Fruit fly (Drosophila melanogaster): ENCODE data around the gene Rop.

The Rop gene

DNA sequence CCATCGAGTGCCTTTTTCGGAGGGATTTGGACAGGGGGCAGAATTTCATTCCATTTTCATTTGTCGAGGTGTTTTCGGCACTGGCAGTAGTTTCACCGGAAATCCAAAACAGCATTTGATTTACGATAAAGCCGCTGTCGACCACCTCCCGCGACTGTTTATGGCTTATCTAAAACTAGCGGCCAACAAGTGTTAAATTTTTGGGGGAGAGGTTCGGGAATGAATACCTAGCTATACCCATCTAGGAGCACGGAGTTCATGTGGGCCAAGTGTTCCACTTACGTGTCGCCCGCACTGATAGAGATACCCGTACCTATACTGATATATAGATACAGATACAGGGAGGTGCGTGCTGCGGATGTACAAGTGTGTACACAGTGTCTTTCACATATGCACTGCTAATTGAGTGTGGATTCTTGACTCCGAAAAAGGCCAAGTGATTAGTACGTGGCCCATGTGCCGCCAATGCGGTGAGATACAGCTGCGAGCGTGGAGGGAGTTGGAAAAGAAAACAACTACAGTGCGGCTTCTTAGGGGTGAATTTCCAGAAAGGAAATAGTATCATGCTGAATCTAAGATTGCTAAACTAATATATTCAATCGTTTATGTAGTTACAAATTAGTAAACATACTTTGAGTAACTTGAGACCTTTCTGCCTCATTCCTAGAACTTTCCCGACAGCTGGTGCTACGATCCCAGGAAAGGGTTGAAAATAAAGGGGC is 19.0 kb downstream of the Rop start (continued):
- TF ChIP-seq salm (tag; optimal IDR thresholded peaks at IDR 0.05): no peak
- TF ChIP-seq h (optimal IDR thresholded peaks at IDR 0.05): no peak
- TF ChIP-seq fru (optimal IDR thresholded peaks at IDR 0.05): no peak
- TF ChIP-seq CG18619 (GFP tag; optimal IDR thresholded peaks at IDR 0.05): no peak
- no peak for TF ChIP-seq NC2β (GFP tag; optimal IDR thresholded peaks at IDR 0.05)
- TF ChIP-seq cg (GFP tag; optimal IDR thresholded peaks at IDR 0.05): peak; percentile 38
- TF ChIP-seq nmo (GFP tag; optimal IDR thresholded peaks at IDR 0.05): no peak
- no peak for TF ChIP-seq Atf-2 (GFP tag; optimal IDR thresholded peaks at IDR 0.05)
- TF ChIP-seq CG9797 (GFP tag; optimal IDR thresholded peaks at IDR 0.05): no peak
- no peak for TF ChIP-seq pzg (GFP tag; optimal IDR thresholded peaks at IDR 0.05)
- TF ChIP-seq CG9817 (tag; optimal IDR thresholded peaks at IDR 0.05): no peak
- TF ChIP-seq CG2875 (GFP tag; optimal IDR thresholded peaks at IDR 0.05): no peak
- no peak for TF ChIP-seq CG16779 (GFP tag; IDR thresholded peaks at IDR 0.05)
- TF ChIP-seq HLHmδ (GFP tag; optimal IDR thresholded peaks at IDR 0.05): peak; percentile 81
- TF ChIP-seq tll (GFP tag; optimal IDR thresholded peaks at IDR 0.05): no peak
- no peak for TF ChIP-seq psq (GFP tag; optimal IDR thresholded peaks at IDR 0.05)
- no peak for TF ChIP-seq CG8290 (GFP tag; optimal IDR thresholded peaks at IDR 0.05)
- TF ChIP-seq CG8290 (tag; optimal IDR thresholded peaks at IDR 0.05): no peak
- no peak for TF ChIP-seq D19A (tag; optimal IDR thresholded peaks at IDR 0.05)
- TF ChIP-seq seq (GFP tag; IDR thresholded peaks at IDR 0.05): no peak
- TF ChIP-seq HLH3B (GFP tag; IDR thresholded peaks at IDR 0.05): no peak
- no peak for TF ChIP-seq zf30C (GFP tag; optimal IDR thresholded peaks at IDR 0.05)
- TF ChIP-seq Hr51 (GFP tag; optimal IDR thresholded peaks at IDR 0.05): no peak
- TF ChIP-seq CG10321 (GFP tag; IDR thresholded peaks at IDR 0.05): no peak
- no peak for TF ChIP-seq CG6683 (GFP tag; optimal IDR thresholded peaks at IDR 0.05)
- TF ChIP-seq Ada2b (GFP tag; IDR thresholded peaks at IDR 0.05): no peak
- no peak for TF ChIP-seq shn (GFP tag; optimal IDR thresholded peaks at IDR 0.05)
- peak; percentile 8 for TF ChIP-seq pho (GFP tag; optimal IDR thresholded peaks at IDR 0.05)
- TF ChIP-seq Hmx (GFP tag; optimal IDR thresholded peaks at IDR 0.05): no peak
- TF ChIP-seq CTCF (GFP tag; optimal IDR thresholded peaks at IDR 0.05): no peak
- TF ChIP-seq btn (GFP tag; optimal IDR thresholded peaks at IDR 0.05): no peak
- TF ChIP-seq pum (GFP tag; optimal IDR thresholded peaks at IDR 0.05): no peak
- no peak for TF ChIP-seq ro (GFP tag; IDR thresholded peaks at IDR 0.05)
- TF ChIP-seq CG15514 (GFP tag; optimal IDR thresholded peaks at IDR 0.05): no peak
- TF ChIP-seq CG12299 (tag; optimal IDR thresholded peaks at IDR 0.05): no peak
- no peak for TF ChIP-seq CG7357 (GFP tag; IDR thresholded peaks at IDR 0.05)
- no peak for TF ChIP-seq D (optimal IDR thresholded peaks at IDR 0.05)
- TF ChIP-seq D (GFP tag; optimal IDR thresholded peaks at IDR 0.05): no peak
- TF ChIP-seq grau (tag; optimal IDR thresholded peaks at IDR 0.05): peak; percentile 82
- no peak for TF ChIP-seq TFAM (GFP tag; optimal IDR thresholded peaks at IDR 0.05)
- no peak for TF ChIP-seq Pdp1 (GFP tag; optimal IDR thresholded peaks at IDR 0.05)
- TF ChIP-seq CG12071 (GFP tag; optimal IDR thresholded peaks at IDR 0.05): peak; percentile 14
- no peak for TF ChIP-seq tap (tag; optimal IDR thresholded peaks at IDR 0.05)
- no peak for TF ChIP-seq CG3726 (GFP tag; IDR thresholded peaks at IDR 0.05)
- no peak for TF ChIP-seq CG1233 (GFP tag; optimal IDR thresholded peaks at IDR 0.05)
- TF ChIP-seq CG12236 (GFP tag; optimal IDR thresholded peaks at IDR 0.05): no peak
- no peak for TF ChIP-seq jigr1 (GFP tag; IDR thresholded peaks at IDR 0.05)
- no peak for TF ChIP-seq fd3F (GFP tag; optimal IDR thresholded peaks at IDR 0.05)
- TF ChIP-seq slbo (GFP tag; IDR thresholded peaks at IDR 0.05): no peak
- TF ChIP-seq slou (GFP tag; optimal IDR thresholded peaks at IDR 0.05): no peak
- no peak for TF ChIP-seq CG13775 (GFP tag; optimal IDR thresholded peaks at IDR 0.05)
- TF ChIP-seq lov (optimal IDR thresholded peaks at IDR 0.05): no peak
- TF ChIP-seq lov (GFP tag; IDR thresholded peaks at IDR 0.05): 0 out of 3 replicates have a peak, but pooled peaks have one; percentile 7
